Worm (Caenorhabditis elegans) whole organism, mixed stage, embryonic: ENCODE measurements around the gene cut-6.

Experiments used
- ceh-83 ChIP-seq: fragments of 200-800 bp; sonication (Bioruptor generic); optimal IDR thresholded peaks from 2 replicates; lab custom pipeline; 2018; ENCODE audit warnings: mild to moderate bottlenecking, missing genetic modification characterization, missing compliant biosample characterization
- elt-3 ChIP-seq: fragments of 150-350 bp; optimal IDR thresholded peaks from 2 replicates; lab custom pipeline; 2014; ENCODE audit warnings: missing biosample characterization, missing genetic modification characterization
- mab-5 ChIP-seq: fragments of 150-350 bp; optimal IDR thresholded peaks from 2 replicates; lab custom pipeline; 2014; ENCODE audit warnings: missing biosample characterization, missing genetic modification characterization
- nhr-2 ChIP-seq: fragments of 150-350 bp; optimal IDR thresholded peaks from 2 replicates; lab custom pipeline; 2014; ENCODE audit warnings: missing biosample characterization, missing genetic modification characterization
- nhr-237 ChIP-seq: fragments of 150-350 bp; optimal IDR thresholded peaks from 2 replicates; lab custom pipeline; 2014; ENCODE audit warnings: missing biosample characterization, missing genetic modification characterization
- nhr-28 ChIP-seq: fragments of 150-350 bp; optimal IDR thresholded peaks from 2 replicates; lab custom pipeline; 2014; ENCODE audit warnings: missing biosample characterization, missing genetic modification characterization
- nhr-76 ChIP-seq: sonication (generic microtip); optimal IDR thresholded peaks from 2 replicates; lab custom pipeline; 2017; ENCODE audit warnings: missing biosample characterization, missing genetic modification characterization
- pha-4 ChIP-seq: fragments of 150-350 bp; optimal IDR thresholded peaks from 2 replicates; lab custom pipeline; 2018; ENCODE audit warnings: missing biosample characterization, missing genetic modification reagents, missing genetic modification characterization
- unc-39 ChIP-seq: fragments of 150-350 bp; optimal IDR thresholded peaks from 2 replicates; lab custom pipeline; 2014; ENCODE audit warnings: missing biosample characterization, missing genetic modification characterization
- unc-62 ChIP-seq: fragments of 150-350 bp; optimal IDR thresholded peaks from 2 replicates; lab custom pipeline; 2014; ENCODE audit warnings: missing biosample characterization, missing genetic modification reagents, missing genetic modification characterization

DNA sequence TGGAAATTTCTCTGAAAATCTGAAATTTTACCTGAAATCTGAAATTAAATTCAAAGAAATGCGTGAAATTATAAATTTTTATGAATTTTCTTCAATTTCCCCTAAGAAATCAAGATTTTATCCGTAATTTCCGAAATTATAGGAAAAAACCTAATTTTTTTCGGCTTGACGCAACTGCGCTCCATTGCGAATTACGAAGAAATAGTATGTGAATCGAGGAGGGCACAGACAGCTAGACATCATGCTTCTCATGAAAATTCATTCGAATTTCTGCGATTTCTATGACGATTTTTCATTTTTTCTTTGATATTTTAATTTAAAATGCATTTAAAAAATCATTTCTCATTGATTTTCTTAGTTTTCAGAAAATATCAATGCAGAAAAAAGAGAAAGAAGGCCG, 29.3 kb upstream of the cut-6 start:
- no peak for TF ChIP-seq nhr-2
- TF ChIP-seq nhr-28 (tag; lab: Kevin White, UChicago) = no peak
- TF ChIP-seq unc-62 = no peak
- no peak for TF ChIP-seq ceh-83 (GFP tag; lab: Kevin White, UChicago)
- no peak for TF ChIP-seq elt-3 (tag; lab: Kevin White, UChicago)
- TF ChIP-seq nhr-76 (tag; lab: Kevin White, UChicago) = no peak
- no peak for TF ChIP-seq unc-39 (tag; lab: Kevin White, UChicago)
- no peak for TF ChIP-seq nhr-237 (tag; lab: Kevin White, UChicago)
- TF ChIP-seq mab-5 (tag; lab: Kevin White, UChicago) = no peak
- peak; percentile 52 for TF ChIP-seq pha-4 (tag; lab: Kevin White, UChicago)
